Fruit fly (Drosophila melanogaster): ENCODE data around the gene Sgt.

The Sgt gene

DNA sequence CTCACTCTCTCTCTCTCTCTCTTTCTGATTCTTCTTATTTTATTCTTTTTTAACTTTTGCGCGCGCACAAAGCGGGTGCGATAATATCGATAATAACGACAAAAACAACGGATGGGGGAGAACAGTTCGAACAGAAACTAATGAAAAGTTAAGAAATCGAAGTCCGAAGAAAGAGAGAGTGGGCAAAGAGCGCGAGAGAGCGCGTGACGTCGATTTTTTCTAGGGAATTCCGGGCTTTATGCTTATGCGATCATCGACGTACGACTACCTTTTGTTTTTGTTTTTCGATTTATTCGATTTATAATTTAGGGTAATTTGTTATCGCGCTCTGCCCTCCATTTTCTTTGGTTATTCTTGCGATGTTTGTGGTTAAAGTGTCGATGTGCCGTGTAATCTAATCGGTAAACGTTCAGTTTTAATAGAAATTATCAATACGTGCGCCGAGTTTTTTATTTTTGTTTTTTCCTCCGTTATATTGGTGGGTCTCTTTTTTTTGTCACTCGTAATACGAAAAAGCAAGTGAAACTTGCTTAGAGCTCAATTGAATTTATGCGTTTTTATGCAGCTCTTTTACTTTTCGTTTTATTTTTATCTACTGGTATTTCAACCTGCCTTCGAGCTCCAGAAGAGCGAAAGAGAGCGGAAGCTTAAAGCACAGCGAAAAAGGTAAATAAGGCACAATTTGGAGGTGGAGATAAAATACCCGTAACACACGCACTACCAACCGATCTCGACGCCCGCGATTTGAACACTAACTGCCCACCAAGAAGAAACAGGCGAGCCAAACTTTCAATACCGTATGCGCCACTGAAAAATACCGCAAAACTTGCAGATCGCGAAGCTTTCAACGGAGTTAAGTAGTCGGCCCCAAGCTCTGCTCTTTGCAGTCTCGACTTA is 21.5 kb upstream of the Sgt start, which contains the start of gene dl (continued):
- TF ChIP-seq CG17568 (GFP tag; optimal IDR thresholded peaks at IDR 0.05) (peak; percentile 5), chinmo (GFP tag; IDR thresholded peaks at IDR 0.05; ENCODE audit: partially characterized antibody) (peak; percentile 85; the same call in 3 of the 4 replicates), D19B (GFP tag; optimal IDR thresholded peaks at IDR 0.05) (peak; percentile 84), ro (GFP tag; IDR thresholded peaks at IDR 0.05) (no peak), CG18262 (tag; optimal IDR thresholded peaks at IDR 0.05) (peak; percentile 5), nom (GFP tag; optimal IDR thresholded peaks at IDR 0.05) (peak; percentile 18), Med (GFP tag) (peak; percentile 85), CG4360 (GFP tag; IDR thresholded peaks at IDR 0.05) (no peak), CG4854 (GFP tag; optimal IDR thresholded peaks at IDR 0.05) (no peak), nau (GFP tag; optimal IDR thresholded peaks at IDR 0.05) (peak; percentile 23), chm (GFP tag; IDR thresholded peaks at IDR 0.05) (no peak), prd (optimal IDR thresholded peaks at IDR 0.05) (no peak), prd (GFP tag; IDR thresholded peaks at IDR 0.05) (no peak), Asciz (GFP tag; optimal IDR thresholded peaks at IDR 0.05) (peak; percentile 5), CG2202 (tag; optimal IDR thresholded peaks at IDR 0.05) (no peak), slbo (GFP tag; IDR thresholded peaks at IDR 0.05) (peak; percentile 28), CG1024 (GFP tag; IDR thresholded peaks at IDR 0.05) (no peak), Ssrp (tag; optimal IDR thresholded peaks at IDR 0.05) (no peak), Fer3 (tag; optimal IDR thresholded peaks at IDR 0.05) (no peak), CG13424 (tag; optimal IDR thresholded peaks at IDR 0.05) (no peak), hkb (optimal IDR thresholded peaks at IDR 0.05) (no peak), hkb (GFP tag; IDR thresholded peaks at IDR 0.05) (peak; percentile 9; the same call in 1 of the 2 replicates), CG7372 (GFP tag; IDR thresholded peaks at IDR 0.05) (no peak), ftz-f1 (GFP tag; optimal IDR thresholded peaks at IDR 0.05) (no peak), CG15073 (GFP tag; optimal IDR thresholded peaks at IDR 0.05) (no peak), CG3163 (GFP tag; optimal IDR thresholded peaks at IDR 0.05) (peak; percentile 90), sens (GFP tag) (peak; percentile 80), repo (GFP tag; optimal IDR thresholded peaks at IDR 0.05) (peak; percentile 5), Chrac-16 (GFP tag; optimal IDR thresholded peaks at IDR 0.05) (no peak), CG17359 (tag; optimal IDR thresholded peaks at IDR 0.05) (no peak), CG1647 (GFP tag; optimal IDR thresholded peaks at IDR 0.05) (no peak), Aef1 (GFP tag; IDR thresholded peaks at IDR 0.05) (no peak), Nf-YA (GFP tag; IDR thresholded peaks at IDR 0.05) (no peak), Hr3 (GFP tag; optimal IDR thresholded peaks at IDR 0.05) (no peak), NFAT (GFP tag; IDR thresholded peaks at IDR 0.05) (peak; percentile 46; the same call in 1 of the 2 replicates), CG2875 (GFP tag; optimal IDR thresholded peaks at IDR 0.05) (no peak), CG13894 (tag; optimal IDR thresholded peaks at IDR 0.05) (peak; percentile 7), fd102C (GFP tag; optimal IDR thresholded peaks at IDR 0.05) (no peak), CG11560 (tag; IDR thresholded peaks at IDR 0.05) (peak; percentile 47; the same call in 1 of the 3 replicates), gro (GFP tag; optimal IDR thresholded peaks at IDR 0.05) (no peak), D19A (tag; optimal IDR thresholded peaks at IDR 0.05) (peak; percentile 10), Dll (GFP tag; IDR thresholded peaks at IDR 0.05; ENCODE audit: partially characterized antibody) (no peak), CG8944 (GFP tag; optimal IDR thresholded peaks at IDR 0.05) (no peak), Sry-β (GFP tag; optimal IDR thresholded peaks at IDR 0.05) (no peak), eve (GFP tag; optimal IDR thresholded peaks at IDR 0.05) (peak in 1 of 2 experiments; percentile 83), CG11085 (GFP tag; IDR thresholded peaks at IDR 0.05) (peak; percentile 31; the same call in 1 of the 2 replicates), Lim3 (GFP tag; IDR thresholded peaks at IDR 0.05) (no peak), CG10543 (GFP tag; optimal IDR thresholded peaks at IDR 0.05) (no peak), Gug (GFP tag; IDR thresholded peaks at IDR 0.05) (no peak), pho (GFP tag; optimal IDR thresholded peaks at IDR 0.05) (no peak)
